Worm (Caenorhabditis elegans) whole organism, L3 larva: ENCODE measurements around the gene metl-5.
"Not testable (repeated sequence)": the region's sequence is repeated elsewhere in the genome, so short reads cannot be mapped to it uniquely, and the experiment has no call there.

Source experiments
- ceh-28 ChIP-seq: fragments of 150-350 bp; optimal IDR thresholded peaks from 2 replicates; lab custom pipeline; 2014; ENCODE audit warnings: missing biosample characterization, missing genetic modification reagents, missing genetic modification characterization
- elt-3 ChIP-seq, 3 experiments: fragments of 150-350 bp in 1 of 3; sonication (generic microtip) in 2 of 3; optimal IDR thresholded peaks; 2 replicates in 2 of 3; 4 replicates in 1 of 3; lab custom pipeline; 2014 to 2017; ENCODE audit warnings: missing biosample characterization in 3 of 3, missing genetic modification characterization in 3 of 3
- fos-1 ChIP-seq: fragments of 150-350 bp; optimal IDR thresholded peaks from 2 replicates; lab custom pipeline; 2014; ENCODE audit warnings: missing biosample characterization, missing genetic modification characterization
- jun-1 ChIP-seq: fragments of 150-350 bp; optimal IDR thresholded peaks from 2 replicates; lab custom pipeline; 2014; ENCODE audit warnings: missing biosample characterization, missing genetic modification reagents, missing genetic modification characterization
- pha-4 ChIP-seq: fragments of 150-350 bp; optimal IDR thresholded peaks from 2 replicates; lab custom pipeline; 2014; ENCODE audit warnings: missing biosample characterization, missing genetic modification reagents, missing genetic modification characterization
- zag-1 ChIP-seq: fragments of 150-350 bp; optimal IDR thresholded peaks from 2 replicates; lab custom pipeline; 2014; ENCODE audit warnings: missing biosample characterization, missing genetic modification characterization

- TF ChIP-seq ceh-28; jun-1 (tag; lab: Kevin White, UChicago); pha-4; zag-1 (tag; lab: Kevin White, UChicago); elt-3 (tag; optimal IDR thresholded peaks at IDR 0.05; lab: Kevin White, UChicago); fos-1 (tag; lab: Kevin White, UChicago): not testable (repeated sequence)
Measured at ce11 chrIII:4781937-4782576, 20.8 kb upstream of the metl-5 start, which contains the start of the genes gex-5 and C38D4.10.
